Fruit fly (Drosophila melanogaster) whole organism, pupa: ENCODE measurements around the gene SKIP.

Experiments used
- CG10348 ChIP-seq: fragments of 200-800 bp; sonication (Bioruptor generic); IDR thresholded peaks from 2 replicates; pipeline ENCODE4 v1.3.6; 2022; ENCODE audit warnings: missing biosample characterization, missing genetic modification characterization
- CG12605 ChIP-seq: fragments of 200-800 bp; sonication (Bioruptor generic); IDR thresholded peaks from 2 replicates; pipeline ENCODE4 v1.3.6; 2022; ENCODE audit warnings: missing biosample characterization, missing genetic modification characterization
- CG13204 ChIP-seq: fragments of 200-800 bp; sonication (Bioruptor generic); optimal IDR thresholded peaks from 2 replicates; lab custom pipeline; 2018; ENCODE audit warnings: missing biosample characterization, mild to moderate bottlenecking, missing genetic modification characterization, moderate library complexity
- CG14655 ChIP-seq: fragments of 200-800 bp; sonication (Bioruptor generic); optimal IDR thresholded peaks from 3 replicates; lab custom pipeline; 2017; ENCODE audit warnings: mild to moderate bottlenecking, missing biosample characterization, missing genetic modification reagents, missing genetic modification characterization
- CG15710 ChIP-seq: fragments of 200-800 bp; sonication (Bioruptor generic); optimal IDR thresholded peaks from 2 replicates; lab custom pipeline; 2018; ENCODE audit warnings: missing biosample characterization, mild to moderate bottlenecking, missing genetic modification characterization, moderate library complexity
- CG17806 ChIP-seq: fragments of 200-800 bp; sonication (Bioruptor generic); optimal IDR thresholded peaks from 2 replicates; lab custom pipeline; 2018; ENCODE audit warnings: missing biosample characterization, mild to moderate bottlenecking, missing genetic modification characterization, moderate library complexity
- CG32121 ChIP-seq: fragments of 200-800 bp; sonication (Bioruptor generic); IDR thresholded peaks from 2 replicates; pipeline ENCODE4 v1.3.6; 2022; ENCODE audit warnings: missing biosample characterization, missing genetic modification characterization
- CG34367 ChIP-seq: fragments of 200-800 bp; sonication (Bioruptor generic); optimal IDR thresholded peaks from 2 replicates; lab custom pipeline; 2018; ENCODE audit warnings: missing biosample characterization, mild to moderate bottlenecking, missing genetic modification characterization
- CG4496 ChIP-seq: fragments of 200-800 bp; sonication (Bioruptor generic); IDR thresholded peaks from 3 replicates; pipeline ENCODE4 v1.3.6; 2022; ENCODE audit warnings: missing biosample characterization, missing genetic modification characterization
- CG8159 ChIP-seq: fragments of 200-800 bp; sonication (Bioruptor generic); optimal IDR thresholded peaks from 3 replicates; lab custom pipeline; 2018; ENCODE audit warnings: missing biosample characterization, mild to moderate bottlenecking, missing genetic modification characterization, moderate library complexity
- CG8301 ChIP-seq: fragments of 200-800 bp; sonication (Bioruptor generic); optimal IDR thresholded peaks from 2 replicates; lab custom pipeline; 2018; ENCODE audit warnings: missing biosample characterization, mild to moderate bottlenecking, missing genetic modification characterization
- CG9948 ChIP-seq: fragments of 200-800 bp; sonication (Bioruptor generic); optimal IDR thresholded peaks from 2 replicates; lab custom pipeline; 2018; ENCODE audit warnings: missing biosample characterization, mild to moderate bottlenecking, missing genetic modification characterization, moderate library complexity
- D1 ChIP-seq: fragments of 200-800 bp; sonication (Bioruptor generic); optimal IDR thresholded peaks from 2 replicates; lab custom pipeline; 2018; ENCODE audit warnings: missing biosample characterization, mild to moderate bottlenecking, missing genetic modification characterization, moderate library complexity
- EcR ChIP-seq: fragments of 200-800 bp; sonication (Bioruptor generic); optimal IDR thresholded peaks from 3 replicates; lab custom pipeline; 2019; ENCODE audit warnings: missing biosample characterization, missing genetic modification characterization, mild to moderate bottlenecking, moderate library complexity, missing genetic modification reagents
- Ets98B ChIP-seq: fragments of 200-800 bp; sonication (Bioruptor generic); IDR thresholded peaks from 2 replicates; pipeline ENCODE4 v1.3.6; 2022; ENCODE audit warnings: missing biosample characterization, missing genetic modification characterization
- Pif1A ChIP-seq: fragments of 200-800 bp; sonication (Bioruptor generic); optimal IDR thresholded peaks from 3 replicates; lab custom pipeline; 2016; ENCODE audit warnings: missing biosample characterization, missing genetic modification characterization
- Pif1B ChIP-seq: fragments of 200-800 bp; sonication (Bioruptor generic); optimal IDR thresholded peaks from 3 replicates; lab custom pipeline; 2016; ENCODE audit warnings: missing biosample characterization, missing genetic modification characterization
- Snoo ChIP-seq: fragments of 200-800 bp; sonication (Bioruptor generic); optimal IDR thresholded peaks from 3 replicates; lab custom pipeline; 2017; ENCODE audit warnings: missing biosample characterization, mild to moderate bottlenecking, missing genetic modification characterization, inconsistent platforms
- fd96Ca ChIP-seq: fragments of 200-800 bp; sonication (Bioruptor generic); IDR thresholded peaks from 3 replicates; pipeline ENCODE4 v1.3.6; 2022; ENCODE audit warnings: missing biosample characterization, missing genetic modification characterization
- gl ChIP-seq: fragments of 200-800 bp; sonication (Bioruptor generic); optimal IDR thresholded peaks from 2 replicates; lab custom pipeline; 2018; ENCODE audit warnings: missing biosample characterization, mild to moderate bottlenecking, missing genetic modification characterization
- rn ChIP-seq: fragments of 200-800 bp; sonication (Bioruptor generic); IDR thresholded peaks from 2 replicates; pipeline ENCODE4 v1.3.6; 2022; ENCODE audit warnings: missing biosample characterization, missing genetic modification characterization

Gene SKIP

DNA sequence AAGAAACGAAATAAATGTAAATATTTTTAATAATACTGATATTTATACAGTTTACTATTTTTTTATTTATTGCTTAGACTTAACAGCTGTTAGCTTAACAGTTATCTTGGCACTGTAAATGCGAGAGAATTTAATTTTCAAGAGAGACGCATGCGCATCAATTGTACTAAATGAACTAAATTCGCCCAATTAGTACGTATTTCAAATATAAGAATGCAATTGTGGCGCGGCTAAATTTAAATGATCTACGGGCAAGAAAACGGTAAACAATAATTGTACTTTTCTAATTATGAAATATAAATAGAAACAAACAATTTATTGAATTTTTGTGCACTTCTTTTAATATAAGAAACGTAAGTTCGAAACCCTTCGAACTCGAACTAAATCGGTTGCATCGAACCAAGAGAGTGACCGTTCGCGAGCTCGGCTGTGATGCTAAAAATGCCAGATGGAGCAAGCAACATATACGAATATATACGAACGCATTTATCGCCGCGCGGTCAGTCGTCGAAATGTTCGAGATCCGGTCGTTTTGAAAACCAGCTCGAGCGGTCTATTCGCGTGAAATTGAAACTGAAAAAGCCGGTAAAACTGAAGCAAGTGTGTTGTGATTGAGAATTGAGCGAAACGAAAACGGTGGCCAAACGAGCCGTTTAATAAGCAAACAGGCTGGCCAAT is at the start of gene SKIP:
SKIP (plus strand) TSS at position 494 of the 678 bp plus-strand sequence.
- no peak for TF ChIP-seq rn (GFP tag; lab: Robert Waterston, UW)
- TF ChIP-seq Ets98B (GFP tag; lab: Robert Waterston, UW): no peak
- no peak for TF ChIP-seq D1 (tag; lab: Kevin White, UChicago)
- no peak for TF ChIP-seq CG15710 (tag; lab: Kevin White, UChicago)
- no peak for TF ChIP-seq Pif1B
- TF ChIP-seq CG8301: no peak
- peak; percentile 33 for TF ChIP-seq Pif1A
- no peak for TF ChIP-seq Snoo
- peak; percentile 10 for TF ChIP-seq CG13204 (GFP tag; lab: Kevin White, UChicago)
- TF ChIP-seq CG12605 (GFP tag; lab: Robert Waterston, UW): peak; percentile 6; the same call in 1 of the 2 replicates
- TF ChIP-seq, all 21 proteins: peak for 3

DNA sequence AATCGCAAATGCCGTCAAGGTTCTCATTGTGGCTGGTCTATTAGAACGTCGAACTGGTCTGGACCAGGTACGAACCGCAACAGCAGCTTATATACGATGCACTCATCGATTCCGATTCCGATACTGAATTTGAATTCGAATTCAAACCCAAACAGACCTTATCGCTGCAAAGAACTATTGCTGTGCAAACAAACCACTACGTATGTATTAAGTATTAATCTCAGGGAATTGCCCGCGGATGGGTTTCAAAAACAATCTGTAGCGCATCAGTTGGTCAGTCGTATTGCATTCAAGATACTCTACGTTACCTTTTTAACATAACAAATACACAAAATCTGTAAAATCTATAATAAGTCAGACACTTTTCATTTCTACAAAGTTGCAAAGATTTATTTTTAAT is 47.3 kb upstream of the SKIP start, which contains the start of gene BomT3:
BomT3 (minus strand) TSS at position 101 of the 400 bp plus-strand sequence.
- no peak for TF ChIP-seq CG8301
- no peak for TF ChIP-seq CG34367 (tag; lab: Kevin White, UChicago)
- no peak for TF ChIP-seq Pif1A
- TF ChIP-seq gl: no peak
- TF ChIP-seq fd96Ca: no peak
- no peak for TF ChIP-seq CG13204 (GFP tag; lab: Kevin White, UChicago)
- no peak for TF ChIP-seq CG12605 (GFP tag; lab: Robert Waterston, UW)

DNA sequence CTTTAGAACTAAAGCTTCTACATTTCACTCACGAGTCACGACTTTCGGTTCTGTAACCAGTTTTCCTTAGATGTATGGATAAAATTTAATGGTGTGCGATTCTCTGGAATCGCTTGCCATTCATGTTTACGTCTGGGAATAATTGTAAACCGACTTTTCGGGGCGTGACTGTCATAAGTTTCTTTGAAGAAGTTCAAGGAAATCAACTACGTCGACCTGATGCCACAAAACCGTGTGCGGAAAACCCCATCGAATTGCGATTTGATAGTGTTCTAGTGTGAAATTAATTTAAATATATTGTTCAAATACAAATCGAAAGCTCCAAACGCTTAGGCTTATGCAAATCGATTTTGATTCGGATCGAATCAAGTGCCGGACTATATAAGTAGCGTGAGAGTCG is 46.9 kb upstream of the SKIP start, which contains the start of gene BomBc3:
BomBc3 (plus strand) TSS at position 301 of the 400 bp plus-strand sequence.
- TF ChIP-seq Pif1B: no peak
- no peak for TF ChIP-seq CG12605 (GFP tag; lab: Robert Waterston, UW)
- TF ChIP-seq CG13204 (GFP tag; lab: Kevin White, UChicago): no peak
- TF ChIP-seq fd96Ca: no peak
- no peak for TF ChIP-seq D1 (tag; lab: Kevin White, UChicago)
- TF ChIP-seq CG14655: no peak
- TF ChIP-seq CG34367 (tag; lab: Kevin White, UChicago): no peak
- TF ChIP-seq Ets98B (GFP tag; lab: Robert Waterston, UW): no peak
- TF ChIP-seq Snoo: no peak

DNA sequence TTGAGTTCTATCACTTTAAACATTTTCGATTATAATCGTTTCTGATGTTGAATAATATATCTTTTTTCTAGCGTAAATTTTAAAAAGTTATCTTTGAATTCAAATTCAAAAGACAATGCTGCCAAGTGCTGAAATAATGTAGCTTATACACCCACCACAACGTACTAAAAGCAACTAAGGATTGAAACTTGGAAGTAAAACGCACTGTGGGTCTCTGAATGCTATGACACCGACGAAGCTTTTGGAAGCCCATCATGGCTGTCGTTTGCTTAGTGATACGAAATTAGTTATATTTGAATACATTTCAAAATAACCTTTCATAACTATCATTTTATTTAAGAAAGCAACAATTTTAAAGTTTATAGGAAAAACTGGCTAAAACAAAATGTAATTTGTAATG is 39.7 kb upstream of the SKIP start:
- TF ChIP-seq CG9948 (tag; lab: Kevin White, UChicago): no peak
- TF ChIP-seq fd96Ca: no peak
- no peak for TF ChIP-seq CG8159 (tag; lab: Kevin White, UChicago)
- TF ChIP-seq CG13204 (GFP tag; lab: Kevin White, UChicago): no peak
- no peak for TF ChIP-seq CG32121 (GFP tag; lab: Robert Waterston, UW)
- TF ChIP-seq CG17806 (tag; lab: Kevin White, UChicago): no peak
- TF ChIP-seq gl: no peak
- TF ChIP-seq CG4496 (GFP tag; lab: Robert Waterston, UW): no peak
- no peak for TF ChIP-seq Snoo
- no peak for TF ChIP-seq CG10348

DNA sequence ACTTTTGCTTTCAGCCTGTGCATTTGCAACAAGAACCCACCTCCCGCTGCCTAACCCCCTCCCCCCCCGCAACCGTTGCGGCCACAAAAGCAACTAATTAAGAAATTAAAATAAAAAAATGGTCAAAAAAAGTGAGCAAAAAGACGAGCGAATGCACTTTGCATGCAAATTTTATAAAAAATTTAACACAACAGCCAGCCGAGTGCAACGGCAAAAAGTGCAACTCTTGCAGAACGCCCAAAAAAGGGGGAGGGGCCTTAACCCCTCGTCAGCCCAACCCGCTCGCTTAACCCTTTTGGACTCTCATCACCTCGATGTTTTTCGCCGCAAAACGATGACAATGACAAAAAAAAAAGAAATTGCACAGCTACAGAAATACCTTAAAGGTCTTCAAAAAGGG is 36.7 kb upstream of the SKIP start:
- TF ChIP-seq CG15710 (tag; lab: Kevin White, UChicago): no peak
- TF ChIP-seq CG13204 (GFP tag; lab: Kevin White, UChicago): no peak
- no peak for TF ChIP-seq rn (GFP tag; lab: Robert Waterston, UW)
- TF ChIP-seq, all 21 proteins: peak for 0

DNA sequence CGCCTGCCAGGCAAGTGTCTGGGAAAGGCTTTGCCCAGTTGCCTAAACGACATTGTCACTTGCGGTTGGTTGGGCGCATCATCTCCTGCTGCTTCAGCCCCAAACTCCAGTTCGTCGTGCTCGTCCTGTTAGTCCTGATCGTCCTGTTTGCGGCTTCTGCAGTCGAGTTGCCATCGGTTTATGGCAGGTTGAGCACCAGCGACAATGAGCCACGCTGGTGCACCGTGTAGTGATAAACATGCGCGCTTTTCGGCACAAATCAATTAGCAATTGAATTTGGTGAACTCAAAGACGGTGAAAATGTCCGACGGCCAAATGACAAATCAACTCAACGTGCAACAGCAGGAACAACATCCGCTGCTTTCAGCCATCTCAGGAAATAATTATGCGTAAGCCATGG is 30.5 kb upstream of the SKIP start, which contains the start of gene CG13407:
CG13407 (plus strand) TSS at position 301 of the 400 bp plus-strand sequence.
- no peak for TF ChIP-seq CG13204 (GFP tag; lab: Kevin White, UChicago)
- TF ChIP-seq CG32121 (GFP tag; lab: Robert Waterston, UW): no peak
- no peak for TF ChIP-seq gl
- TF ChIP-seq EcR: no peak
- TF ChIP-seq Ets98B (GFP tag; lab: Robert Waterston, UW): no peak
- no peak for TF ChIP-seq CG15710 (tag; lab: Kevin White, UChicago)
- TF ChIP-seq D1 (tag; lab: Kevin White, UChicago): no peak
- no peak for TF ChIP-seq CG12605 (GFP tag; lab: Robert Waterston, UW)
- TF ChIP-seq CG17806 (tag; lab: Kevin White, UChicago): no peak
- TF ChIP-seq rn (GFP tag; lab: Robert Waterston, UW): no peak
- no peak for TF ChIP-seq Pif1A
- TF ChIP-seq CG10348: no peak
- no peak for TF ChIP-seq CG9948 (tag; lab: Kevin White, UChicago)
- TF ChIP-seq CG8159 (tag; lab: Kevin White, UChicago): no peak
- TF ChIP-seq fd96Ca: no peak
- TF ChIP-seq CG34367 (tag; lab: Kevin White, UChicago): no peak
- TF ChIP-seq CG8301: no peak
- no peak for TF ChIP-seq CG14655
- TF ChIP-seq Pif1B: no peak

DNA sequence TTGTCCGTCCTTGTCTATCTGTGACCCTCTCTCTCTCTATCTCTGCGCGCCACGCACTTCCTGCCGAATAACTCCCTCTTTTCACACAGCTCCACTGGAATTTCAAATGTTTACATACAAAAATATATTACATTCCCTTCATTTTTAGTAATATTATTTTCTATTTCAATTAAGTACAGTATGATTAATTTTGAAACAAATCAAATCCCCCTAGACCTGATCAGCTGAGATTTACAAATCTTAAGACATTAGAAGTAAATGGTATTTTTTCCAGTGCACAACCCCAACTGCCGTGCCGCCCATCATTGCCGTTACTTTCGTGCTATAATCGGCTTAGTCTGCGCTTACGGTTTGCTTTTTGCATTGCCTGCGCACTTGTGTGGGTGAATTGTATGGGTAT is 25.3 kb upstream of the SKIP start:
- no peak for TF ChIP-seq CG4496 (GFP tag; lab: Robert Waterston, UW)
- TF ChIP-seq fd96Ca: no peak
- TF ChIP-seq CG15710 (tag; lab: Kevin White, UChicago): no peak
- TF ChIP-seq CG32121 (GFP tag; lab: Robert Waterston, UW): no peak
- TF ChIP-seq gl: no peak
- no peak for TF ChIP-seq CG12605 (GFP tag; lab: Robert Waterston, UW)
- TF ChIP-seq Pif1A: no peak
- no peak for TF ChIP-seq CG10348
